Worm (Caenorhabditis elegans): ENCODE data around the gene lyst-1.
A peak's percentile ranks its signal among the peaks of the same experiment; 100 is the strongest.

DNA sequence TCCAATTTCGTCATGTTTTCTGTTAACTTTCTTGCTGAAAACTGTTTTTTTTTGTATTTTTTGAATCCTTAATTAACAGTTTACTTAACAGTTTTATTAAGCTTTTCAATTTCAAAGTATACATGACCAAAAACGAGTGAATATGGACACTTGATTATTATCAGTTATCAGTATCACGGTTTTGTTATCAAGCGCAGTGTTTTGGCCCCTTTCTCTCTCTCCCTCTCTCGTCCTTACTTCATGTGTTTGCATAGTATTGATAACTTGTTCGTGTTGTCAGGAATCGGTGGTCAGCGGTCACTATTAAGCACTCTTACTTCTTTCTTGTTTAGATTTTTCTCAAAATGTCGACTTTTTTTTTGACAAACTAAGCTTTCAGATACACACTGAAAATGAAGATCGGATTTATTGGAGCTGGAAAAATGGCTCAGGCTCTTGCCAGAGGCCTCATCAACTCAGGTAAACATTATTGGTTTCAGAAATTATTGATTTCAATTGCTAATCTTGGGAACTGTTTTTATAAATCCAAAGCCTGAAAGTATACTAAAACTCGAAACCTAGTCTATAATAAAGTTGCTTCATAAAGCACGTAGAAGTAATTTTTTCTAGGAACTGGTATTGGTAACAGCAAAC lies 5.6 kb upstream of the lyst-1 start, which contains the start of gene pycr-1:
- TF ChIP-seq snpc-4 (tag; optimal IDR thresholded peaks at IDR 0.05) (no peak), ztf-11 (tag; optimal IDR thresholded peaks at IDR 0.05) (no peak), lin-15B (tag; optimal IDR thresholded peaks at IDR 0.05) (no peak), lin-39 (tag; optimal IDR thresholded peaks at IDR 0.05) (no peak), lin-13 (GFP tag; optimal IDR thresholded peaks at IDR 0.05) (no peak), elt-2 (tag; optimal IDR thresholded peaks at IDR 0.05) (peak; percentile 60), blmp-1 (tag; optimal IDR thresholded peaks at IDR 0.05) (no peak)
